Fruit fly (Drosophila melanogaster): Measurements from ENCODE around the gene CG9630.

DNA sequence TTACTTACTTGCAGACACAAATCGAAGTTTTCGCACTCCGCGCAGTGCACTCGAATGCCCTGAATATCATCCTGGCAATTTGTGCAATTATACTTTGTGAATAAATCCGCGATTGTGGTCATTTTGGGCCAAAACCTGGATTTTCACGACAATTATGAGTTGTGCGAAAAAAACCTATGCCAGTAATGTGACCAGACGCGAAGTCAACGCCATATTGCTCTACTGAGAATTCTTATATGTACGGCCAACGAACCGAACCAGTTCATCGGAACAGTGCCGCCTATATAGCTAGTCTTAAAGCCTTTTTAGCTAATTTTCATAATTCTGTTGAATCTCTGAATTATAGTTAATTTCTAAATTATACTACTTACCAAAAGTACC, 29.4 kb downstream of the CG9630 start, which contains the start of gene Ada2b:
- TF ChIP-seq EcR (GFP tag; optimal IDR thresholded peaks at IDR 0.05) (peak; percentile 35), CG12605 (GFP tag; IDR thresholded peaks at IDR 0.05) (no peak), CG34367 (tag; optimal IDR thresholded peaks at IDR 0.05) (no peak), CG4496 (GFP tag; IDR thresholded peaks at IDR 0.05) (no peak)
